Comparison of ENCODE assay signal across 1 worm cellular context in genomic region chrV:2603056-2603455, ce11.
TF ChIP-seq lines count a peak whose summit lies in the region.

TSS of gene F53E10.6 (minus strand) at chrV:2603063.

TF ChIP-seq in whole organism, L1 larva, 84 proteins besides CTCF, POLR2A, EP300 and RAD21 (continued from another document):
- no peak for TF ChIP-seq aha-1 (tag; optimal IDR thresholded peaks at IDR 0.05; lab: Kevin White, UChicago)
- no peak for TF ChIP-seq efl-3 (GFP tag; optimal IDR thresholded peaks at IDR 0.05; lab: Kevin White, UChicago)
- TF ChIP-seq nhr-90 (tag; optimal IDR thresholded peaks at IDR 0.05; lab: Kevin White, UChicago; ENCODE audit: poor library complexity) = peak; percentile 52
- peak; percentile 80 to 91 (median 89) for TF ChIP-seq dpl-1 (GFP tag; optimal IDR thresholded peaks at IDR 0.05; lab: Kevin White, UChicago)
- peak; percentile 34 for TF ChIP-seq lin-14 (GFP tag; optimal IDR thresholded peaks at IDR 0.05; lab: Kevin White, UChicago)
- TF ChIP-seq unc-130 (tag; optimal IDR thresholded peaks at IDR 0.05; lab: Kevin White, UChicago) = no peak
- peak; percentile 90 to 93 for TF ChIP-seq lin-35 (GFP tag; optimal IDR thresholded peaks at IDR 0.05; lab: Kevin White, UChicago)
- no peak for TF ChIP-seq sup-37 (GFP tag; optimal IDR thresholded peaks at IDR 0.05; lab: Kevin White, UChicago)
- TF ChIP-seq ama-1 (optimal IDR thresholded peaks at IDR 0.05; lab: Kevin White, UChicago) = no peak
- peak; percentile 77 for TF ChIP-seq nhr-85 (tag; lab: Kevin White, UChicago)
- TF ChIP-seq snu-23 (GFP tag; optimal IDR thresholded peaks at IDR 0.05; lab: Kevin White, UChicago) = peak; percentile 39
- no peak for TF ChIP-seq aly-2 (tag; optimal IDR thresholded peaks at IDR 0.05; lab: Kevin White, UChicago)
- no peak for TF ChIP-seq Y116A8C.19 (tag; optimal IDR thresholded peaks at IDR 0.05; lab: Kevin White, UChicago; ENCODE audit: borderline replicate concordance)
- TF ChIP-seq blmp-1 (tag; optimal IDR thresholded peaks at IDR 0.05; lab: Kevin White, UChicago) = peak; percentile 12
- TF ChIP-seq fkh-10 (GFP tag; optimal IDR thresholded peaks at IDR 0.05; lab: Kevin White, UChicago) = no peak
- TF ChIP-seq xbp-1 (tag; optimal IDR thresholded peaks at IDR 0.05; lab: Kevin White, UChicago) = peak; percentile 21
- no peak for TF ChIP-seq C04F5.9 (tag; optimal IDR thresholded peaks at IDR 0.05; lab: Kevin White, UChicago)
- no peak for TF ChIP-seq jun-1 (tag; optimal IDR thresholded peaks at IDR 0.05; lab: Kevin White, UChicago)
- no peak for TF ChIP-seq zip-4 (GFP tag; optimal IDR thresholded peaks at IDR 0.05; lab: Kevin White, UChicago)
- TF ChIP-seq fos-1 (tag; optimal IDR thresholded peaks at IDR 0.05; lab: Kevin White, UChicago) = no peak
- no peak for TF ChIP-seq ceh-8 (GFP tag; optimal IDR thresholded peaks at IDR 0.05; lab: Kevin White, UChicago)
- TF ChIP-seq ceh-63 (GFP tag; optimal IDR thresholded peaks at IDR 0.05; lab: Kevin White, UChicago) = no peak
- no peak for TF ChIP-seq pax-3 (tag; optimal IDR thresholded peaks at IDR 0.05; lab: Kevin White, UChicago)
- TF ChIP-seq mab-9 (GFP tag; IDR thresholded peaks at IDR 0.05; lab: Robert Waterston, UW) = no peak
- TF ChIP-seq sox-4 (tag; optimal IDR thresholded peaks at IDR 0.05; lab: Kevin White, UChicago) = no peak
- TF ChIP-seq fkh-4 (tag; optimal IDR thresholded peaks at IDR 0.05; lab: Kevin White, UChicago; ENCODE audit: borderline replicate concordance) = no peak
- peak; percentile 62 for TF ChIP-seq irx-1 (tag; optimal IDR thresholded peaks at IDR 0.05; lab: Kevin White, UChicago)
- TF ChIP-seq ceh-88 (GFP tag; IDR thresholded peaks at IDR 0.05; lab: Robert Waterston, UW) = no peak
- no peak for TF ChIP-seq nhr-84 (tag; optimal IDR thresholded peaks at IDR 0.05; lab: Kevin White, UChicago)
- TF ChIP-seq F16B12.6 (tag; optimal IDR thresholded peaks at IDR 0.05; lab: Kevin White, UChicago) = peak; percentile 36
- no peak for TF ChIP-seq C16A3.4 (tag; optimal IDR thresholded peaks at IDR 0.05; lab: Kevin White, UChicago)
- TF ChIP-seq tbx-2 (tag; optimal IDR thresholded peaks at IDR 0.05; lab: Kevin White, UChicago) = peak; percentile 44
- TF ChIP-seq grh-1 (GFP tag; IDR thresholded peaks at IDR 0.05; lab: Robert Waterston, UW) = no peak
- TF ChIP-seq hpl-2 (GFP tag; optimal IDR thresholded peaks at IDR 0.05; lab: Kevin White, UChicago) = no peak
- TF ChIP-seq lsy-2 (tag; optimal IDR thresholded peaks at IDR 0.05; lab: Kevin White, UChicago) = peak; percentile 42 to 56
- TF ChIP-seq unc-86 (tag; optimal IDR thresholded peaks at IDR 0.05; lab: Kevin White, UChicago) = no peak
- no peak for TF ChIP-seq vab-15 (tag; optimal IDR thresholded peaks at IDR 0.05; lab: Kevin White, UChicago)
- TF ChIP-seq elt-2 (tag; optimal IDR thresholded peaks at IDR 0.05; lab: Kevin White, UChicago) = peak; percentile 21
- no peak for TF ChIP-seq nhr-77 (tag; optimal IDR thresholded peaks at IDR 0.05; lab: Kevin White, UChicago)
- TF ChIP-seq nhr-71 (tag; optimal IDR thresholded peaks at IDR 0.05; lab: Kevin White, UChicago) = peak; percentile 60
- no peak for TF ChIP-seq mef-2 (tag; optimal IDR thresholded peaks at IDR 0.05; lab: Kevin White, UChicago)
- peak; percentile 83 for TF ChIP-seq ceh-90 (tag; optimal IDR thresholded peaks at IDR 0.05; lab: Kevin White, UChicago)
- TF ChIP-seq efl-1 (optimal IDR thresholded peaks at IDR 0.05; lab: Kevin White, UChicago) = peak; percentile 75 to 91
- TF ChIP-seq efl-1 (GFP tag; optimal IDR thresholded peaks at IDR 0.05 in 1 of 2; lab: Kevin White, UChicago) = peak; percentile 91 to 99
- TF ChIP-seq C34B4.2 (tag; optimal IDR thresholded peaks at IDR 0.05; lab: Kevin White, UChicago) = no peak
- no peak for TF ChIP-seq ztf-4 (tag; optimal IDR thresholded peaks at IDR 0.05; lab: Kevin White, UChicago)
- no peak for TF ChIP-seq nhr-11 (tag; optimal IDR thresholded peaks at IDR 0.05; lab: Kevin White, UChicago)
- peak; percentile 63 for TF ChIP-seq nhr-47 (tag; optimal IDR thresholded peaks at IDR 0.05; lab: Kevin White, UChicago)
- peak; percentile 27 for TF ChIP-seq nhr-20 (tag; optimal IDR thresholded peaks at IDR 0.05; lab: Kevin White, UChicago)
- TF ChIP-seq ces-1 (GFP tag; optimal IDR thresholded peaks at IDR 0.05; lab: Kevin White, UChicago) = no peak
- TF ChIP-seq unc-30 (tag; optimal IDR thresholded peaks at IDR 0.05; lab: Kevin White, UChicago) = no peak
- peak in 1 of 3 experiments; percentile 39 for TF ChIP-seq ceh-82 (tag; optimal IDR thresholded peaks at IDR 0.05; lab: Kevin White, UChicago)
- TF ChIP-seq zag-1 (tag; optimal IDR thresholded peaks at IDR 0.05; lab: Kevin White, UChicago) = no peak
- peak; percentile 40 for TF ChIP-seq mep-1 (tag; optimal IDR thresholded peaks at IDR 0.05; lab: Kevin White, UChicago)
- TF ChIP-seq lin-13 (GFP tag; optimal IDR thresholded peaks at IDR 0.05; lab: Kevin White, UChicago) = no peak
- no peak for TF ChIP-seq unc-62 (GFP tag; optimal IDR thresholded peaks at IDR 0.05; lab: Kevin White, UChicago)
- peak; percentile 20; the same call in 1 of the 2 replicates for TF ChIP-seq nhr-19 (GFP tag; conservative IDR thresholded peaks at IDR 0.05; lab: Robert Waterston, UW)
- no peak for TF ChIP-seq pag-3 (tag; optimal IDR thresholded peaks at IDR 0.05; lab: Kevin White, UChicago; ENCODE audit: borderline replicate concordance, insufficient read depth)
- no peak for TF ChIP-seq hlh-17 (GFP tag; optimal IDR thresholded peaks at IDR 0.05; lab: Kevin White, UChicago; ENCODE audit: borderline replicate concordance)
- peak in 1 of 2 experiments; percentile 66 for TF ChIP-seq ztf-11 (tag; optimal IDR thresholded peaks at IDR 0.05; lab: Kevin White, UChicago)
- TF ChIP-seq nhr-237 (tag; optimal IDR thresholded peaks at IDR 0.05; lab: Kevin White, UChicago) = no peak
- TF ChIP-seq rnt-1 (tag; optimal IDR thresholded peaks at IDR 0.05; lab: Kevin White, UChicago) = peak; percentile 94
- TF ChIP-seq unc-98 (GFP tag; IDR thresholded peaks at IDR 0.05; lab: Robert Waterston, UW) = peak; percentile 50; the same call in 1 of the 2 replicates
- no peak for TF ChIP-seq ets-5 (GFP tag; IDR thresholded peaks at IDR 0.05; lab: Robert Waterston, UW)
- no peak for TF ChIP-seq lin-15B (tag; optimal IDR thresholded peaks at IDR 0.05; lab: Kevin White, UChicago)
- peak; percentile 8 for TF ChIP-seq fkh-8 (tag; optimal IDR thresholded peaks at IDR 0.05; lab: Kevin White, UChicago)
